Fruit fly (Drosophila melanogaster) whole organism, adult: ENCODE data around the gene mbt.

ENCODE experiments used
- CG7101 ChIP-seq: fragments of 200-800 bp; sonication (Bioruptor generic); optimal IDR thresholded peaks from 2 replicates; lab custom pipeline; 2018; ENCODE audit warnings: missing biosample characterization, mild to moderate bottlenecking, missing genetic modification characterization, moderate library complexity
- cnc ChIP-seq, 2 experiments: fragments of >200 bp; optimal IDR thresholded peaks; 2 replicates each; lab custom pipeline; 2017
- pad ChIP-seq: fragments of 200-800 bp; sonication (Bioruptor generic); optimal IDR thresholded peaks from 3 replicates; lab custom pipeline; 2017; ENCODE audit warnings: missing biosample characterization, missing genetic modification characterization, mild to moderate bottlenecking, moderate library complexity, missing genetic modification reagents
- toe ChIP-seq: fragments of 200-800 bp; sonication (Bioruptor generic); optimal IDR thresholded peaks from 2 replicates; lab custom pipeline; 2016; ENCODE audit warnings: missing biosample characterization, missing genetic modification characterization

dm6 chrX:16643363-16643946, 33.0 kb downstream of the mbt start:
- no peak for TF ChIP-seq pad (GFP tag; lab: Kevin White, UChicago)
- TF ChIP-seq CG7101 (tag; lab: Kevin White, UChicago), result no peak
- TF ChIP-seq cnc (optimal IDR thresholded peaks at IDR 0.05; lab: Kevin White, UChicago), result no peak
- no peak for TF ChIP-seq toe (GFP tag; lab: Kevin White, UChicago)
